Fruit fly (Drosophila melanogaster) whole organism, embryonic: Measurements from ENCODE around the gene CG7878.
A peak's percentile ranks its signal among the peaks of the same experiment; 100 is the strongest.

Experiments
- Aef1 ChIP-seq: fragments of 200-800 bp; sonication (Bioruptor generic); IDR thresholded peaks from 3 replicates; pipeline ENCODE4 v1.3.6; 2022; ENCODE audit warnings: missing biosample characterization, missing genetic modification characterization
- Antp ChIP-seq: fragments of 200-800 bp; sonication (Bioruptor generic); optimal IDR thresholded peaks from 3 replicates; lab custom pipeline; 2016; ENCODE audit warnings: missing biosample characterization, missing genetic modification characterization
- Atf3 ChIP-seq: fragments of 200-800 bp; sonication (Bioruptor generic); optimal IDR thresholded peaks from 3 replicates; lab custom pipeline; 2016; ENCODE audit warnings: missing biosample characterization, missing genetic modification characterization
- Awh ChIP-seq: fragments of 200-800 bp; sonication (Bioruptor generic); IDR thresholded peaks from 2 replicates; pipeline ENCODE4, ENCODE4 v1.3.6; 2022; ENCODE audit warnings: missing biosample characterization, missing genetic modification characterization
- B-H1 ChIP-seq: fragments of 200-800 bp; sonication (Bioruptor generic); IDR thresholded peaks from 3 replicates; pipeline ENCODE4 v1.3.6; 2022; ENCODE audit warnings: missing biosample characterization, missing genetic modification characterization
- BEAF-32 ChIP-seq: fragments of 200-800 bp; sonication (Bioruptor generic); optimal IDR thresholded peaks from 3 replicates; lab custom pipeline; 2017; ENCODE audit warnings: missing biosample characterization, missing genetic modification characterization, mild to moderate bottlenecking, moderate library complexity, missing genetic modification reagents
- Bdp1 ChIP-seq: fragments of 200-800 bp; sonication (Bioruptor generic); optimal IDR thresholded peaks from 3 replicates; lab custom pipeline; 2016; ENCODE audit warnings: missing biosample characterization, missing genetic modification characterization
- CG10147 ChIP-seq: fragments of 200-800 bp; sonication (Bioruptor generic); optimal IDR thresholded peaks from 2 replicates; lab custom pipeline; 2019; ENCODE audit warnings: missing biosample characterization, mild to moderate bottlenecking, missing genetic modification characterization, moderate library complexity
- CG10274 ChIP-seq: fragments of 200-800 bp; sonication (Bioruptor generic); optimal IDR thresholded peaks from 3 replicates; lab custom pipeline; 2017; ENCODE audit warnings: missing biosample characterization, mild to moderate bottlenecking, missing genetic modification characterization
- CG10321 ChIP-seq: fragments of 200-800 bp; sonication (Bioruptor generic); IDR thresholded peaks from 2 replicates; pipeline ENCODE4 v1.3.6; 2022; ENCODE audit warnings: missing biosample characterization, missing genetic modification characterization
- CG12155 ChIP-seq: fragments of 200-800 bp; sonication (Bioruptor generic); optimal IDR thresholded peaks from 3 replicates; lab custom pipeline; 2016; ENCODE audit warnings: missing biosample characterization, missing genetic modification characterization
- CG1647 ChIP-seq: fragments of 200-800 bp; sonication (Bioruptor generic); optimal IDR thresholded peaks from 3 replicates; lab custom pipeline; 2016; ENCODE audit warnings: missing biosample characterization, missing genetic modification characterization
- CG17385 ChIP-seq: fragments of 200-800 bp; sonication (Bioruptor generic); optimal IDR thresholded peaks from 3 replicates; lab custom pipeline; 2018; ENCODE audit warnings: missing biosample characterization, mild to moderate bottlenecking, missing genetic modification characterization
- CG18619 ChIP-seq: fragments of 200-800 bp; sonication (Bioruptor generic); optimal IDR thresholded peaks from 3 replicates; lab custom pipeline; 2017; ENCODE audit warnings: missing biosample characterization, mild to moderate bottlenecking, missing genetic modification characterization
- CG2129 ChIP-seq: fragments of 200-800 bp; sonication (Bioruptor generic); IDR thresholded peaks from 2 replicates; pipeline ENCODE4 v1.3.6; 2022; ENCODE audit warnings: missing biosample characterization, missing genetic modification characterization; ENCODE audit not compliant: partially characterized antibody
- CG32772 ChIP-seq: fragments of 200-800 bp; sonication (Bioruptor generic); IDR thresholded peaks from 2 replicates; pipeline ENCODE4 v1.3.6; 2022; ENCODE audit warnings: missing biosample characterization, missing genetic modification characterization
- CG33213 ChIP-seq: fragments of 200-800 bp; sonication (Bioruptor generic); optimal IDR thresholded peaks from 3 replicates; lab custom pipeline; 2016; ENCODE audit warnings: missing biosample characterization, missing genetic modification characterization
- CG7357 ChIP-seq: fragments of 200-800 bp; sonication (Bioruptor generic); IDR thresholded peaks from 3 replicates; pipeline ENCODE4 v1.3.6; 2022; ENCODE audit warnings: missing biosample characterization, missing genetic modification characterization
- CG7963 ChIP-seq: fragments of 200-800 bp; sonication (Bioruptor generic); IDR thresholded peaks from 3 replicates; pipeline ENCODE4 v1.3.6; 2022; ENCODE audit warnings: missing biosample characterization, missing genetic modification characterization; ENCODE audit not compliant: partially characterized antibody
- CG8359 ChIP-seq: fragments of 200-800 bp; sonication (Bioruptor generic); optimal IDR thresholded peaks from 2 replicates; lab custom pipeline; 2017; ENCODE audit warnings: missing biosample characterization, mild to moderate bottlenecking, missing genetic modification characterization, borderline replicate concordance
- CG8944 ChIP-seq: fragments of 200-800 bp; sonication (Bioruptor generic); optimal IDR thresholded peaks from 3 replicates; lab custom pipeline; 2016; ENCODE audit warnings: missing biosample characterization, missing genetic modification characterization
- CG9932 ChIP-seq: fragments of 200-800 bp; sonication (Bioruptor generic); IDR thresholded peaks from 2 replicates; pipeline ENCODE4 v1.3.6; 2022; ENCODE audit warnings: missing biosample characterization, missing genetic modification characterization
- Dbx ChIP-seq: fragments of 200-800 bp; sonication (Bioruptor generic); IDR thresholded peaks from 3 replicates; pipeline ENCODE4 v1.3.6; 2022; ENCODE audit warnings: missing biosample characterization, missing genetic modification characterization
- HmgD ChIP-seq: fragments of 200-800 bp; sonication (Bioruptor generic); optimal IDR thresholded peaks from 3 replicates; lab custom pipeline; 2016; ENCODE audit warnings: missing biosample characterization, missing genetic modification characterization
- Lim3 ChIP-seq: fragments of 200-800 bp; sonication (Bioruptor generic); IDR thresholded peaks from 2 replicates; pipeline ENCODE4 v1.3.6; 2022; ENCODE audit warnings: missing biosample characterization, missing genetic modification characterization
- MESR4 ChIP-seq: fragments of 200-800 bp; sonication (Bioruptor generic); optimal IDR thresholded peaks from 2 replicates; lab custom pipeline; 2018; ENCODE audit warnings: missing biosample characterization, mild to moderate bottlenecking, missing genetic modification characterization, moderate library complexity
- Mrtf ChIP-seq: fragments of 200-800 bp; sonication (Bioruptor generic); IDR thresholded peaks from 3 replicates; pipeline ENCODE4 v1.3.6; 2022; ENCODE audit warnings: missing biosample characterization, missing genetic modification characterization
- NFAT ChIP-seq: fragments of 200-800 bp; sonication (Bioruptor generic); IDR thresholded peaks from 2 replicates; pipeline ENCODE4 v1.3.6; 2022; ENCODE audit warnings: missing biosample characterization, missing genetic modification characterization
- Neu2 ChIP-seq: fragments of 200-800 bp; sonication (Bioruptor generic); optimal IDR thresholded peaks from 3 replicates; lab custom pipeline; 2016; ENCODE audit warnings: missing biosample characterization, missing genetic modification characterization, borderline replicate concordance
- Xbp1 ChIP-seq: fragments of 200-800 bp; sonication (Bioruptor generic); optimal IDR thresholded peaks from 3 replicates; lab custom pipeline; 2016; ENCODE audit warnings: missing biosample characterization, mild to moderate bottlenecking, missing genetic modification characterization
- YL-1 ChIP-seq: fragments of 200-800 bp; sonication (Bioruptor generic); optimal IDR thresholded peaks from 3 replicates; lab custom pipeline; 2017; ENCODE audit warnings: missing biosample characterization, mild to moderate bottlenecking, missing genetic modification characterization
- caup ChIP-seq: fragments of 200-800 bp; sonication (Bioruptor generic); optimal IDR thresholded peaks from 3 replicates; lab custom pipeline; 2017; ENCODE audit warnings: missing biosample characterization, mild to moderate bottlenecking, missing genetic modification characterization, moderate library complexity; ENCODE audit not compliant: severe bottlenecking
- danr ChIP-seq: fragments of 200-800 bp; sonication (Bioruptor generic); IDR thresholded peaks from 2 replicates; pipeline ENCODE4 v1.3.6; 2022; ENCODE audit warnings: missing biosample characterization, missing genetic modification characterization
- ems ChIP-seq: fragments of 200-800 bp; sonication (Bioruptor generic); optimal IDR thresholded peaks from 3 replicates; lab custom pipeline; 2016; ENCODE audit warnings: missing biosample characterization, missing genetic modification characterization
- eve ChIP-seq, 2 experiments: fragments of >200 bp; optimal IDR thresholded peaks; 2 replicates each; lab custom pipeline; 2017; ENCODE audit warnings: missing biosample characterization in 2 of 2, missing genetic modification characterization in 2 of 2
- fru ChIP-seq: fragments of >200 bp; optimal IDR thresholded peaks from 2 replicates; lab custom pipeline; 2017
- fu2 ChIP-seq: fragments of 200-800 bp; sonication (Bioruptor generic); optimal IDR thresholded peaks from 2 replicates; lab custom pipeline; 2016; ENCODE audit warnings: missing biosample characterization, missing genetic modification characterization
- gsb-n ChIP-seq: fragments of 200-800 bp; sonication (Bioruptor generic); optimal IDR thresholded peaks from 3 replicates; lab custom pipeline; 2018; ENCODE audit warnings: missing biosample characterization, mild to moderate bottlenecking, missing genetic modification characterization
- h ChIP-seq: fragments of >200 bp; optimal IDR thresholded peaks from 2 replicates; lab custom pipeline; 2017
- lov ChIP-seq, 2 experiments: fragments of 200-800 bp in 1 of 2; fragments of >200 bp in 1 of 2; sonication (Bioruptor generic) in 1 of 2; IDR thresholded peaks in 1 of 2; optimal IDR thresholded peaks in 1 of 2; 2 replicates in 1 of 2; 3 replicates in 1 of 2; pipeline versions ENCODE4 v1.3.6 to Lab custom; 2017 to 2022; ENCODE audit warnings: missing biosample characterization in 1 of 2, missing genetic modification characterization in 1 of 2
- luna ChIP-seq: fragments of 200-800 bp; sonication (Bioruptor generic); optimal IDR thresholded peaks from 2 replicates; lab custom pipeline; 2016; ENCODE audit warnings: missing biosample characterization, missing genetic modification characterization
- mld ChIP-seq: fragments of 200-800 bp; sonication (Bioruptor generic); IDR thresholded peaks from 3 replicates; pipeline ENCODE4 v1.3.6; 2022; ENCODE audit warnings: missing biosample characterization, missing genetic modification characterization; ENCODE audit not compliant: partially characterized antibody
- pfk ChIP-seq: fragments of 200-800 bp; sonication (Bioruptor generic); optimal IDR thresholded peaks from 2 replicates; lab custom pipeline; 2018; ENCODE audit warnings: missing biosample characterization, mild to moderate bottlenecking, missing genetic modification characterization, moderate library complexity
- pzg ChIP-seq: fragments of 200-800 bp; sonication (Bioruptor generic); optimal IDR thresholded peaks from 3 replicates; lab custom pipeline; 2018; ENCODE audit warnings: missing biosample characterization, mild to moderate bottlenecking, missing genetic modification characterization, moderate library complexity
- twi ChIP-seq: fragments of 200-800 bp; optimal IDR thresholded peaks from 2 replicates; lab custom pipeline; 2019; ENCODE audit warnings: missing biosample characterization, mild to moderate bottlenecking, missing genetic modification characterization, moderate library complexity
- tx ChIP-seq: fragments of 200-800 bp; sonication (Bioruptor generic); optimal IDR thresholded peaks from 2 replicates; lab custom pipeline; 2016; ENCODE audit warnings: missing biosample characterization, missing genetic modification characterization
- vfl ChIP-seq: fragments of 200-800 bp; sonication (Bioruptor generic); optimal IDR thresholded peaks from 2 replicates; lab custom pipeline; 2016; ENCODE audit warnings: missing biosample characterization, missing genetic modification characterization
- wdn ChIP-seq: fragments of 200-800 bp; sonication (Bioruptor generic); IDR thresholded peaks from 2 replicates; pipeline ENCODE4 v1.3.6; 2022; ENCODE audit warnings: missing biosample characterization, missing genetic modification characterization
- zf30C ChIP-seq: fragments of 200-800 bp; sonication (Bioruptor generic); optimal IDR thresholded peaks from 3 replicates; lab custom pipeline; 2018; ENCODE audit warnings: missing biosample characterization, mild to moderate bottlenecking, missing genetic modification characterization

The CG7878 gene

dm6 chr3R:8119457-8120337 lies 2.8 kb upstream of the CG7878 start (continued):
- peak; percentile 15 for TF ChIP-seq BEAF-32
- no peak for TF ChIP-seq HmgD (GFP tag; lab: Kevin White, UChicago)
- no peak for TF ChIP-seq luna (GFP tag; lab: Kevin White, UChicago)
- peak; percentile 64 for TF ChIP-seq CG17385 (GFP tag; lab: Kevin White, UChicago)
- TF ChIP-seq Antp, result no peak
- peak; percentile 10 for TF ChIP-seq twi
- TF ChIP-seq zf30C (GFP tag; lab: Kevin White, UChicago), result peak; percentile 81
- no peak for TF ChIP-seq Lim3 (GFP tag; lab: Robert Waterston, UW)
- no peak for TF ChIP-seq h
- TF ChIP-seq tx (GFP tag; lab: Kevin White, UChicago), result no peak
- no peak for TF ChIP-seq CG1647 (GFP tag; lab: Kevin White, UChicago)
- TF ChIP-seq B-H1, result peak; percentile 50; the same call in 2 of the 3 replicates
- no peak for TF ChIP-seq MESR4 (GFP tag; lab: Kevin White, UChicago)
- TF ChIP-seq CG10321, result 0 out of 2 replicates have a peak, but pooled peaks have one; percentile 34
- TF ChIP-seq Xbp1, result peak; percentile 27
- no peak for TF ChIP-seq CG7963 (GFP tag; lab: Robert Waterston, UW)
- peak; percentile 54 for TF ChIP-seq Atf3 (GFP tag; lab: Kevin White, UChicago)
- no peak for TF ChIP-seq eve (GFP tag; optimal IDR thresholded peaks at IDR 0.05; lab: Kevin White, UChicago)
- no peak for TF ChIP-seq vfl (GFP tag; lab: Kevin White, UChicago)
- no peak for TF ChIP-seq mld (GFP tag; lab: Robert Waterston, UW)
- TF ChIP-seq ems (GFP tag; lab: Kevin White, UChicago), result no peak
- peak; percentile 29 for TF ChIP-seq pfk (GFP tag; lab: Kevin White, UChicago)
- TF ChIP-seq CG12155 (GFP tag; lab: Kevin White, UChicago), result peak; percentile 38
- no peak for TF ChIP-seq pzg
- no peak for TF ChIP-seq Awh (GFP tag; lab: Robert Waterston, UW)
- no peak for TF ChIP-seq Bdp1 (GFP tag; lab: Kevin White, UChicago)
- no peak for TF ChIP-seq Neu2 (GFP tag; lab: Kevin White, UChicago)
- no peak for TF ChIP-seq CG8944
- TF ChIP-seq CG2129 (GFP tag; lab: Robert Waterston, UW), result no peak
- TF ChIP-seq CG32772 (GFP tag; lab: Robert Waterston, UW), result peak; percentile 64
- peak; percentile 45; the same call in 2 of the 3 replicates for TF ChIP-seq CG7357 (GFP tag; lab: Robert Waterston, UW)
- peak; percentile 53 for TF ChIP-seq gsb-n (tag; lab: Kevin White, UChicago)
- TF ChIP-seq CG10147 (GFP tag; lab: Kevin White, UChicago), result peak; percentile 56
- no peak for TF ChIP-seq CG33213
- TF ChIP-seq Mrtf (GFP tag; lab: Robert Waterston, UW), result no peak
- peak; percentile 82 for TF ChIP-seq CG9932 (GFP tag; lab: Robert Waterston, UW)
- peak; percentile 44 for TF ChIP-seq caup (GFP tag; lab: Kevin White, UChicago)
- no peak for TF ChIP-seq CG10274
- TF ChIP-seq NFAT (GFP tag; lab: Robert Waterston, UW), result peak; percentile 51; the same call in 1 of the 2 replicates
- TF ChIP-seq Aef1 (GFP tag; lab: Robert Waterston, UW), result peak; percentile 71
- TF ChIP-seq CG8359 (GFP tag; lab: Kevin White, UChicago), result no peak
- peak; percentile 50 for TF ChIP-seq CG18619 (GFP tag; lab: Kevin White, UChicago)
- TF ChIP-seq wdn (GFP tag; lab: Robert Waterston, UW), result peak; percentile 76
- peak; percentile 66 for TF ChIP-seq Dbx
- no peak for TF ChIP-seq lov (optimal IDR thresholded peaks at IDR 0.05; lab: Kevin White, UChicago)
- no peak for TF ChIP-seq lov (GFP tag; IDR thresholded peaks at IDR 0.05; lab: Robert Waterston, UW)
- TF ChIP-seq danr, result peak; percentile 39; the same call in 1 of the 2 replicates
- no peak for TF ChIP-seq fu2 (GFP tag; lab: Kevin White, UChicago)
- no peak for TF ChIP-seq YL-1 (GFP tag; lab: Kevin White, UChicago)
- no peak for TF ChIP-seq fru (lab: Kevin White, UChicago)
